Worm (Caenorhabditis elegans) whole organism, L4/young adult: ENCODE data around the gene T16A1.10.

Source experiments
- W03F9.2 ChIP-seq: fragments of 150-350 bp; optimal IDR thresholded peaks from 2 replicates; lab custom pipeline; 2014; ENCODE audit warnings: missing biosample characterization, missing genetic modification characterization
- dao-5 ChIP-seq: sonication (generic microtip); optimal IDR thresholded peaks from 2 replicates; lab custom pipeline; 2016; ENCODE audit warnings: missing genotype, missing genetic modification characterization, moderate library complexity, missing compliant biosample characterization

- no peak for TF ChIP-seq dao-5 (tag; lab: Kevin White, UChicago)
- no peak for TF ChIP-seq W03F9.2 (tag; lab: Kevin White, UChicago)
These were observed 22.6 kb upstream of the T16A1.10 start for ce11 chrII:2114488-2114887.
